Worm (Caenorhabditis elegans) whole organism, mixed stage, embryonic: ENCODE results near the gene klp-12.

Experiments
- M03D4.4 ChIP-seq: sonication (generic microtip); optimal IDR thresholded peaks from 2 replicates; lab custom pipeline; 2017; ENCODE audit warnings: mild to moderate bottlenecking, missing genetic modification characterization, missing compliant biosample characterization
- blmp-1 ChIP-seq: fragments of 150-350 bp; optimal IDR thresholded peaks from 2 replicates; lab custom pipeline; 2014; ENCODE audit warnings: missing biosample characterization, missing genetic modification characterization
- ceh-39 ChIP-seq: fragments of 150-350 bp; optimal IDR thresholded peaks from 2 replicates; lab custom pipeline; 2014; ENCODE audit warnings: missing biosample characterization, missing genetic modification characterization
- ceh-43 ChIP-seq: fragments of 200-800 bp; sonication (Bioruptor generic); optimal IDR thresholded peaks from 2 replicates; lab custom pipeline; 2018; ENCODE audit warnings: mild to moderate bottlenecking, missing genetic modification characterization, moderate library complexity, missing compliant biosample characterization
- ceh-83 ChIP-seq: fragments of 200-800 bp; sonication (Bioruptor generic); optimal IDR thresholded peaks from 2 replicates; lab custom pipeline; 2018; ENCODE audit warnings: mild to moderate bottlenecking, missing genetic modification characterization, missing compliant biosample characterization
- ces-1 ChIP-seq: fragments of 150-350 bp; optimal IDR thresholded peaks from 2 replicates; lab custom pipeline; 2014; ENCODE audit warnings: missing biosample characterization, missing genetic modification reagents, missing genetic modification characterization
- cnd-1 ChIP-seq: fragments of 200-800 bp; sonication (Bioruptor generic); optimal IDR thresholded peaks from 2 replicates; lab custom pipeline; 2018; ENCODE audit warnings: mild to moderate bottlenecking, missing genetic modification characterization, missing compliant biosample characterization
- elt-1 ChIP-seq: sonication (generic microtip); optimal IDR thresholded peaks from 2 replicates; lab custom pipeline; 2017; ENCODE audit warnings: missing genetic modification characterization, mild to moderate bottlenecking, missing compliant biosample characterization, antibody characterized with exemption, moderate library complexity, borderline replicate concordance; ENCODE audit not compliant: insufficient read depth
- elt-3 ChIP-seq: fragments of 150-350 bp; optimal IDR thresholded peaks from 2 replicates; lab custom pipeline; 2014; ENCODE audit warnings: missing biosample characterization, missing genetic modification characterization
- flh-1 ChIP-seq: fragments of 200-800 bp; sonication (Bioruptor generic); optimal IDR thresholded peaks from 2 replicates; lab custom pipeline; 2018; ENCODE audit warnings: mild to moderate bottlenecking, missing genetic modification characterization, moderate library complexity, missing compliant biosample characterization
- ham-2 ChIP-seq: fragments of 200-800 bp; sonication (Bioruptor generic); optimal IDR thresholded peaks from 2 replicates; lab custom pipeline; 2018; ENCODE audit warnings: mild to moderate bottlenecking, missing genetic modification characterization, missing compliant biosample characterization
- hlh-1 ChIP-seq: fragments of 150-350 bp; optimal IDR thresholded peaks from 2 replicates; lab custom pipeline; 2014; ENCODE audit warnings: missing biosample characterization, missing genetic modification reagents, missing genetic modification characterization
- lin-13 ChIP-seq: fragments of 150-350 bp; optimal IDR thresholded peaks from 2 replicates; lab custom pipeline; 2014; ENCODE audit warnings: missing biosample characterization, missing genetic modification characterization
- lin-32 ChIP-seq: fragments of 200-800 bp; sonication (Bioruptor generic); optimal IDR thresholded peaks from 2 replicates; lab custom pipeline; 2018; ENCODE audit warnings: mild to moderate bottlenecking, missing genetic modification characterization, missing compliant biosample characterization
- lsy-2 ChIP-seq: fragments of 150-350 bp; optimal IDR thresholded peaks from 2 replicates; lab custom pipeline; 2014; ENCODE audit warnings: missing biosample characterization, missing genetic modification characterization
- mep-1 ChIP-seq: fragments of 150-350 bp; optimal IDR thresholded peaks from 2 replicates; lab custom pipeline; 2017; ENCODE audit warnings: missing biosample characterization, missing genetic modification reagents, missing genetic modification characterization, inconsistent platforms
- mls-2 ChIP-seq: sonication (generic microtip); optimal IDR thresholded peaks from 2 replicates; lab custom pipeline; 2016; ENCODE audit warnings: mild to moderate bottlenecking, missing genetic modification characterization, moderate library complexity, missing compliant biosample characterization
- nhr-12 ChIP-seq: fragments of 150-350 bp; optimal IDR thresholded peaks from 2 replicates; lab custom pipeline; 2014; ENCODE audit warnings: missing biosample characterization, missing genetic modification characterization
- nhr-237 ChIP-seq: fragments of 150-350 bp; optimal IDR thresholded peaks from 2 replicates; lab custom pipeline; 2014; ENCODE audit warnings: missing biosample characterization, missing genetic modification characterization
- nhr-28 ChIP-seq: fragments of 150-350 bp; optimal IDR thresholded peaks from 2 replicates; lab custom pipeline; 2014; ENCODE audit warnings: missing biosample characterization, missing genetic modification characterization
- nhr-76 ChIP-seq: sonication (generic microtip); optimal IDR thresholded peaks from 2 replicates; lab custom pipeline; 2017; ENCODE audit warnings: missing biosample characterization, missing genetic modification characterization
- sem-2 ChIP-seq: fragments of 200-800 bp; sonication (Bioruptor generic); optimal IDR thresholded peaks from 2 replicates; lab custom pipeline; 2018; ENCODE audit warnings: mild to moderate bottlenecking, missing genetic modification characterization, missing compliant biosample characterization
- snpc-4 ChIP-seq: fragments of 150-350 bp; optimal IDR thresholded peaks from 2 replicates; lab custom pipeline; 2014; ENCODE audit warnings: missing biosample characterization, missing genetic modification characterization
- sptf-1 ChIP-seq: sonication (generic microtip); optimal IDR thresholded peaks from 2 replicates; lab custom pipeline; 2017; ENCODE audit warnings: mild to moderate bottlenecking, missing genetic modification characterization, moderate library complexity, missing compliant biosample characterization
- tbx-8 ChIP-seq: fragments of 200-800 bp; sonication (Bioruptor generic); optimal IDR thresholded peaks from 2 replicates; lab custom pipeline; 2018; ENCODE audit warnings: mild to moderate bottlenecking, missing genetic modification characterization, moderate library complexity, missing compliant biosample characterization
- unc-120 ChIP-seq: sonication (generic microtip); optimal IDR thresholded peaks from 2 replicates; lab custom pipeline; 2017; ENCODE audit warnings: missing genetic modification characterization, missing compliant biosample characterization; ENCODE audit not compliant: poor library complexity, severe bottlenecking
- unc-39 ChIP-seq: fragments of 150-350 bp; optimal IDR thresholded peaks from 2 replicates; lab custom pipeline; 2014; ENCODE audit warnings: missing biosample characterization, missing genetic modification characterization
- unc-62 ChIP-seq: fragments of 150-350 bp; optimal IDR thresholded peaks from 2 replicates; lab custom pipeline; 2014; ENCODE audit warnings: missing biosample characterization, missing genetic modification reagents, missing genetic modification characterization
- zip-8 ChIP-seq: fragments of 150-350 bp; optimal IDR thresholded peaks from 2 replicates; lab custom pipeline; 2014; ENCODE audit warnings: missing biosample characterization, missing genetic modification characterization
- ztf-11 ChIP-seq: fragments of 150-350 bp; optimal IDR thresholded peaks from 2 replicates; lab custom pipeline; 2014; ENCODE audit warnings: missing biosample characterization, missing genetic modification characterization

The klp-12 gene

DNA sequence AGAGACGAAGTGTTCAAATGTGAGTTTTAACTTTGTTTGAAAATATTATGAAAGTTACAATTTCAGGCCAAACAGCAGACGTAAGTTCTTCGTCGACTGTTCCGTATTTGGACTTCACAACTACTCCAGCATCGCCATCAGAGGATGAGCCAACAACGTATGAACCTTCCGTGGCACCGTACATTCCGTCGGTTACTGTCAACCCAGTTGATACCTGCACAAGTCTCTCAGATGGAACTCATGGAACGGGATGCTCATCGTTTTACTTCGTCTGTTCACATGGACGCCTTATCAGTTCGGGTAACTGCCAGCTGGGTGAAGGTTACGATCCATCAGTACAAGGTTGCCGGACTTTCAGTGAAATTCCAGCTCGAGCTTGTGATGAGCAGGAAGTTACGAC is 16.0 kb upstream of the klp-12 start:
- no peak for TF ChIP-seq ceh-43
- no peak for TF ChIP-seq snpc-4 (tag; lab: Kevin White, UChicago)
- TF ChIP-seq ces-1 (GFP tag; lab: Kevin White, UChicago) = no peak
- no peak for TF ChIP-seq unc-62 (GFP tag; lab: Kevin White, UChicago)
- no peak for TF ChIP-seq elt-3 (tag; lab: Kevin White, UChicago)
- no peak for TF ChIP-seq zip-8 (tag; lab: Kevin White, UChicago)
- no peak for TF ChIP-seq blmp-1
- no peak for TF ChIP-seq ceh-39 (tag; lab: Kevin White, UChicago)
- TF ChIP-seq ham-2 (GFP tag; lab: Kevin White, UChicago) = no peak
- no peak for TF ChIP-seq mep-1 (tag; lab: Kevin White, UChicago)
- TF ChIP-seq lin-13 (tag; lab: Kevin White, UChicago) = no peak
- no peak for TF ChIP-seq tbx-8 (GFP tag; lab: Kevin White, UChicago)
- TF ChIP-seq elt-1 (tag; lab: Kevin White, UChicago) = no peak
- TF ChIP-seq lin-32 (GFP tag; lab: Kevin White, UChicago) = no peak
- no peak for TF ChIP-seq ceh-83
- TF ChIP-seq ztf-11 (tag; lab: Kevin White, UChicago) = no peak
- TF ChIP-seq unc-120 (tag; lab: Kevin White, UChicago) = no peak
- no peak for TF ChIP-seq lsy-2 (tag; lab: Kevin White, UChicago)
- no peak for TF ChIP-seq unc-39 (tag; lab: Kevin White, UChicago)
- no peak for TF ChIP-seq hlh-1 (tag; lab: Kevin White, UChicago)

DNA sequence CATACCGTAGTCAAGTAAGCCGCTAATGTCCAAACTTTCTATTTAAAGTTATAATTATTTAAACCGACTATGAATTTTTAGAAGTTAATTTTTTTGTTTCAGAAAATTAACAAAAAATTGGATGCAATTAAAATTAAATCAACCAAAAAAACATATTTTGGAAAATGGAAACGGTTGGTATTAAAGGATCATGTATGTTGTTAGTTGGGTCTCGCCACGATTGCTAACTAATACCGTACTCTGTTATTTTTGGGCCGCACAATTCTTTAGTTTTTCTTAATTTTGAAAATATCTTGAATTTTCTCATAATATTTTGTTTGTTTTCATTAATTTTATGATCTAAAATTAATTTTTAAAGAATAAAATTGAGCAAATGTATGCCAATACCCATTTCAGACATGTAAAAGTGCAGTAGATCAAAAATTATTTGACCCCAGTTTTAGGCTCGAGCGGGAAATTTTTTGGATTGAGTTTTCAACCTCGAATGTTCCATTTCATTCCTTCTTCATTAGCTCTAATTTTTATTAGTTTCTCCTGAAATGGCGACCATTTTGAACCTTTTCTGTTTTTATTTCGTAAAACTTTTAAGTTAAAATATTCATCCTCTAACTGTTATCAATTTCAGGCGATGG is 12.8 kb upstream of the klp-12 start, which contains the start of gene cbd-1:
Gene cbd-1, plus strand, starts transcription at position 626 of the 632 bp plus-strand sequence.
- TF ChIP-seq mls-2 (tag; lab: Kevin White, UChicago) (no peak), sem-2 (no peak), nhr-76 (tag; lab: Kevin White, UChicago) (no peak), unc-39 (tag; lab: Kevin White, UChicago) (no peak), blmp-1 (no peak), hlh-1 (tag; lab: Kevin White, UChicago) (no peak), sptf-1 (tag; lab: Kevin White, UChicago) (no peak), ztf-11 (tag; lab: Kevin White, UChicago) (no peak), elt-1 (tag; lab: Kevin White, UChicago) (no peak), nhr-237 (tag; lab: Kevin White, UChicago) (no peak), nhr-28 (tag; lab: Kevin White, UChicago) (no peak), unc-62 (GFP tag; lab: Kevin White, UChicago) (no peak), flh-1 (GFP tag; lab: Kevin White, UChicago) (no peak), mep-1 (tag; lab: Kevin White, UChicago) (no peak), lsy-2 (tag; lab: Kevin White, UChicago) (no peak), zip-8 (tag; lab: Kevin White, UChicago) (no peak), M03D4.4 (no peak), cnd-1 (tag; lab: Kevin White, UChicago) (no peak), nhr-12 (tag; lab: Kevin White, UChicago) (no peak), tbx-8 (GFP tag; lab: Kevin White, UChicago) (no peak)

DNA sequence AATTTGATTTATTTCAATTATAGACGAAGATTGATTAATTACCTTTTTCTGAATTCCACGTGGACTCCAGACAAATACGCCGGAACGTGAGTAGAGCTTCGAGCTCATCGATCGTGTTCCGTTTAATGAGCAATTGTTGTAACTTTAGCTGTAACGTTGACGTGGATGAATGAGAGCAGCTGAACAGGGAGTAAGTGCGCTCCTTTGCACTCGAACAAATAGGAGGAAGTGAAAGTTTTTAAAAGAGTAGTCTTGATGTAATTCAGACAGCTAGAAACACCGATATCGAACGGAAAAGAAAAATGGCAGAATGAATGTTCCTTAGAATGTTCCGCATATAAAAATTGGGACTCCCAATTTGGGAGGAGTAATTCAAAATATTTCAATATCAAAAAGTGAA is 12.0 kb upstream of the klp-12 start, which contains the start of gene sec-31:
Gene sec-31, minus strand, starts transcription at position 148 of the 400 bp plus-strand sequence.
- no peak for TF ChIP-seq ztf-11 (tag; lab: Kevin White, UChicago)
- no peak for TF ChIP-seq lin-13 (tag; lab: Kevin White, UChicago)
- peak; percentile 77 for TF ChIP-seq hlh-1 (tag; lab: Kevin White, UChicago)

DNA sequence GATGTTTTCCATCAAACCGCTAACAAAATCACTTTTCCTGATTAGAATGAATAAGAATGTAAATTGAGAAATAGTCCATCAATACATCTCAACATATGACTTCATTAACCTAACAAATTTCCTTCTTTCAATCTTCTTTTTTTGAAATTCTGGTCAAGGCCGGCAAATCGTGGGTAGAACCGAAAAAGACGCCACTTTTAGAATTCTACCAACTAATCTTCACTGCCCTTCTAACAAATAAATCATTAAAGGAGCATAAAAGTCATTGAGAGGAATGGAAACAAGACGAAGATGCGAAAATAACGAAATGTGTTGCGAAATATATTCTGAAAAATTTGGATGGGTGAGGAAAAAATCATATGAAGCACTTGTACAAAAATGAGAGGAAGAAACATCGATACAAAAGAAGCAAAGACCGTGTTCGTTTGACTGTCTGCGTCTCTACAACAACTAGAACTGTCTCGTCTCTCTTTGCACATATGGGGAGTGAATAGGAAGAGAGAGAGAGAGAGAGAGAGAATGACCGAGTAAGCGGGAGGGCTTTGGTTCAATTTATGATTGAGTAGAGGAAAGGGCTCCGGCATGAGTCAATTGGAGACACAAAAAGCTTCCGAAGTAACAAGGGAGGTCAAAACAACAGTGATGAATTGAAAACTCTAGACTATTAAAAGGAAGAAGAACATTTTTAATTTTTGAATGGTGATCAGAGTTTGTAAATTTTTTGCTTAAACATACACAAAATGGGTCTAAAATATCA is 4.3 kb upstream of the klp-12 start:
- TF ChIP-seq ces-1 (GFP tag; lab: Kevin White, UChicago) (peak; percentile 35), ceh-39 (tag; lab: Kevin White, UChicago) (no peak), ham-2 (GFP tag; lab: Kevin White, UChicago) (peak; percentile 59)
